Worm (Caenorhabditis elegans): ENCODE data around the gene asps-1.
A peak's percentile ranks its signal among the peaks of the same experiment; 100 is the strongest.

The asps-1 gene

ce11 chrV:10285853-10286252 is 31.3 kb downstream of the asps-1 start:
- TF ChIP-seq med-1 (GFP tag; optimal IDR thresholded peaks at IDR 0.05; ENCODE audit: insufficient read depth): no peak
- no peak for TF ChIP-seq T22C8.4 (GFP tag; IDR thresholded peaks at IDR 0.05)
- TF ChIP-seq klf-2 (GFP tag; conservative IDR thresholded peaks at IDR 0.05): no peak
- no peak for TF ChIP-seq ztf-29 (GFP tag; IDR thresholded peaks at IDR 0.05)
- no peak for TF ChIP-seq cog-1 (tag; optimal IDR thresholded peaks at IDR 0.05)
- TF ChIP-seq flt-1 (GFP tag; IDR thresholded peaks at IDR 0.05): no peak
- no peak for TF ChIP-seq ztf-23 (GFP tag; IDR thresholded peaks at IDR 0.05)
- no peak for TF ChIP-seq ref-1 (GFP tag; conservative IDR thresholded peaks at IDR 0.05)
- TF ChIP-seq tab-1 (GFP tag; IDR thresholded peaks at IDR 0.05): no peak

- no peak for TF ChIP-seq tab-1 (GFP tag; IDR thresholded peaks at IDR 0.05)
- TF ChIP-seq T22C8.4 (GFP tag; IDR thresholded peaks at IDR 0.05): no peak
These were observed 33.8 kb downstream of the asps-1 start, which contains the start of gene lys-3 for ce11 chrV:10283444-10283843. Gene lys-3 (minus strand): TSS chrV:10283544.

- TF ChIP-seq flt-1 (GFP tag; IDR thresholded peaks at IDR 0.05) (no peak), T22C8.4 (GFP tag; IDR thresholded peaks at IDR 0.05) (no peak), med-1 (GFP tag; optimal IDR thresholded peaks at IDR 0.05; ENCODE audit: insufficient read depth) (no peak), ztf-29 (GFP tag; IDR thresholded peaks at IDR 0.05) (no peak), klf-2 (GFP tag; conservative IDR thresholded peaks at IDR 0.05) (no peak)
These were observed 35.8 kb downstream of the asps-1 start, which contains the start of gene lys-2 for ce11 chrV:10281374-10281773. Gene lys-2 (minus strand): TSS chrV:10281474.

ce11 chrV:10280112-10280511 is 37.1 kb downstream of the asps-1 start:
- no peak for TF ChIP-seq T22C8.4 (GFP tag; IDR thresholded peaks at IDR 0.05)
- TF ChIP-seq ztf-23 (GFP tag; IDR thresholded peaks at IDR 0.05): no peak
- no peak for TF ChIP-seq ref-1 (GFP tag; conservative IDR thresholded peaks at IDR 0.05)
- TF ChIP-seq tab-1 (GFP tag; IDR thresholded peaks at IDR 0.05): no peak
- no peak for TF ChIP-seq flt-1 (GFP tag; IDR thresholded peaks at IDR 0.05)
- TF ChIP-seq cog-1 (tag; optimal IDR thresholded peaks at IDR 0.05): no peak
- TF ChIP-seq med-1 (GFP tag; optimal IDR thresholded peaks at IDR 0.05; ENCODE audit: insufficient read depth): no peak
- TF ChIP-seq ztf-29 (GFP tag; IDR thresholded peaks at IDR 0.05): no peak
- TF ChIP-seq klf-2 (GFP tag; conservative IDR thresholded peaks at IDR 0.05): no peak

- TF ChIP-seq med-1 (GFP tag; optimal IDR thresholded peaks at IDR 0.05; ENCODE audit: insufficient read depth) (no peak), tab-1 (GFP tag; IDR thresholded peaks at IDR 0.05) (no peak), cog-1 (tag; optimal IDR thresholded peaks at IDR 0.05) (no peak), klf-2 (GFP tag; conservative IDR thresholded peaks at IDR 0.05) (no peak), ref-1 (GFP tag; conservative IDR thresholded peaks at IDR 0.05) (no peak), ztf-29 (GFP tag; IDR thresholded peaks at IDR 0.05) (no peak), flt-1 (GFP tag; IDR thresholded peaks at IDR 0.05) (no peak), ztf-23 (GFP tag; IDR thresholded peaks at IDR 0.05) (no peak), T22C8.4 (GFP tag; IDR thresholded peaks at IDR 0.05) (no peak)
These were observed 39.6 kb downstream of the asps-1 start, which contains the start of gene lys-1 for ce11 chrV:10277579-10277978. Gene lys-1 (plus strand): TSS chrV:10277904.

- TF ChIP-seq flt-1 (GFP tag; IDR thresholded peaks at IDR 0.05) (no peak), tab-1 (GFP tag; IDR thresholded peaks at IDR 0.05) (no peak), ztf-29 (GFP tag; IDR thresholded peaks at IDR 0.05) (no peak), med-1 (GFP tag; optimal IDR thresholded peaks at IDR 0.05; ENCODE audit: insufficient read depth) (no peak), T22C8.4 (GFP tag; IDR thresholded peaks at IDR 0.05) (no peak), cog-1 (tag; optimal IDR thresholded peaks at IDR 0.05) (no peak), ztf-23 (GFP tag; IDR thresholded peaks at IDR 0.05) (no peak), ref-1 (GFP tag; conservative IDR thresholded peaks at IDR 0.05) (no peak), klf-2 (GFP tag; conservative IDR thresholded peaks at IDR 0.05) (no peak)
These were observed 41.2 kb downstream of the asps-1 start for ce11 chrV:10276038-10276437.

- TF ChIP-seq ztf-29 (GFP tag; IDR thresholded peaks at IDR 0.05): no peak
- no peak for TF ChIP-seq tab-1 (GFP tag; IDR thresholded peaks at IDR 0.05)
- TF ChIP-seq klf-2 (GFP tag; conservative IDR thresholded peaks at IDR 0.05): no peak
- TF ChIP-seq T22C8.4 (GFP tag; IDR thresholded peaks at IDR 0.05): no peak
- no peak for TF ChIP-seq ref-1 (GFP tag; conservative IDR thresholded peaks at IDR 0.05)
These were observed 41.6 kb downstream of the asps-1 start, which contains the start of gene Y22F5A.11 for ce11 chrV:10275619-10276018. Gene Y22F5A.11 (minus strand): TSS chrV:10275646.

- TF ChIP-seq ztf-23 (GFP tag; IDR thresholded peaks at IDR 0.05) (no peak), T22C8.4 (GFP tag; IDR thresholded peaks at IDR 0.05) (0 out of 2 replicates have a peak, but pooled peaks have one; percentile 45), cog-1 (tag; optimal IDR thresholded peaks at IDR 0.05) (no peak), flt-1 (GFP tag; IDR thresholded peaks at IDR 0.05) (no peak), klf-2 (GFP tag; conservative IDR thresholded peaks at IDR 0.05) (no peak), ref-1 (GFP tag; conservative IDR thresholded peaks at IDR 0.05) (no peak), ztf-29 (GFP tag; IDR thresholded peaks at IDR 0.05) (no peak)
These were observed 43.4 kb downstream of the asps-1 start for ce11 chrV:10273837-10274236.

ce11 chrV:10270214-10270613 is 47.0 kb downstream of the asps-1 start, which contains the start of gene ric-4:
Gene ric-4 (minus strand): TSS chrV:10270314.
- TF ChIP-seq T22C8.4 (GFP tag; IDR thresholded peaks at IDR 0.05) (no peak), tab-1 (GFP tag; IDR thresholded peaks at IDR 0.05) (no peak), flt-1 (GFP tag; IDR thresholded peaks at IDR 0.05) (no peak), klf-2 (GFP tag; conservative IDR thresholded peaks at IDR 0.05) (no peak), ztf-29 (GFP tag; IDR thresholded peaks at IDR 0.05) (no peak), cog-1 (tag; optimal IDR thresholded peaks at IDR 0.05) (no peak), ref-1 (GFP tag; conservative IDR thresholded peaks at IDR 0.05) (no peak), ztf-23 (GFP tag; IDR thresholded peaks at IDR 0.05) (no peak), med-1 (GFP tag; optimal IDR thresholded peaks at IDR 0.05; ENCODE audit: insufficient read depth) (no peak)

ce11 chrV:10266050-10266449 is 51.1 kb downstream of the asps-1 start:
- TF ChIP-seq flt-1 (GFP tag; IDR thresholded peaks at IDR 0.05) (no peak), tab-1 (GFP tag; IDR thresholded peaks at IDR 0.05) (no peak), ref-1 (GFP tag; conservative IDR thresholded peaks at IDR 0.05) (no peak), ztf-23 (GFP tag; IDR thresholded peaks at IDR 0.05) (no peak)

All from whole organism, midembryonic.